Fruit fly (Drosophila melanogaster) whole organism, embryonic: ENCODE data around the gene CG32313.

Experiments used
- ATbp ChIP-seq: fragments of 200-800 bp; sonication (Bioruptor generic); optimal IDR thresholded peaks from 2 replicates; lab custom pipeline; 2017; ENCODE audit warnings: missing biosample characterization, mild to moderate bottlenecking, missing genetic modification characterization, missing genetic modification reagents
- BtbVII ChIP-seq: fragments of 200-800 bp; sonication (Bioruptor generic); optimal IDR thresholded peaks from 3 replicates; lab custom pipeline; 2017; ENCODE audit warnings: missing biosample characterization, mild to moderate bottlenecking, missing genetic modification characterization
- CG13775 ChIP-seq: fragments of 200-800 bp; sonication (Bioruptor generic); optimal IDR thresholded peaks from 3 replicates; lab custom pipeline; 2017; ENCODE audit warnings: missing biosample characterization, mild to moderate bottlenecking, missing genetic modification characterization
- CG1647 ChIP-seq: fragments of 200-800 bp; sonication (Bioruptor generic); optimal IDR thresholded peaks from 3 replicates; lab custom pipeline; 2016; ENCODE audit warnings: missing biosample characterization, missing genetic modification characterization
- CG17186 ChIP-seq: fragments of 200-800 bp; sonication (Bioruptor generic); optimal IDR thresholded peaks from 3 replicates; lab custom pipeline; 2017; ENCODE audit warnings: missing biosample characterization, missing genetic modification reagents, missing genetic modification characterization
- CG17361 ChIP-seq: fragments of 200-800 bp; sonication (Bioruptor generic); IDR thresholded peaks from 3 replicates; pipeline ENCODE4 v1.3.6; 2022; ENCODE audit warnings: missing biosample characterization, missing genetic modification characterization
- CG18599 ChIP-seq: fragments of 200-800 bp; sonication (Bioruptor generic); optimal IDR thresholded peaks from 3 replicates; lab custom pipeline; 2017; ENCODE audit warnings: missing biosample characterization, missing genetic modification characterization, mild to moderate bottlenecking, moderate library complexity, missing genetic modification reagents
- CG18764 ChIP-seq: fragments of 200-800 bp; sonication (Bioruptor generic); optimal IDR thresholded peaks from 3 replicates; lab custom pipeline; 2016; ENCODE audit warnings: missing biosample characterization, missing genetic modification characterization
- CG2712 ChIP-seq: fragments of 200-800 bp; optimal IDR thresholded peaks from 3 replicates; lab custom pipeline; 2019; ENCODE audit warnings: missing biosample characterization, mild to moderate bottlenecking, missing genetic modification characterization, moderate library complexity
- CG31365 ChIP-seq: fragments of 200-800 bp; sonication (Bioruptor generic); optimal IDR thresholded peaks from 2 replicates; lab custom pipeline; 2018; ENCODE audit warnings: missing biosample characterization, mild to moderate bottlenecking, missing genetic modification characterization
- CG31388 ChIP-seq: fragments of 200-800 bp; sonication (Bioruptor generic); optimal IDR thresholded peaks from 2 replicates; lab custom pipeline; 2016; ENCODE audit warnings: missing biosample characterization, missing genetic modification characterization
- CG3995 ChIP-seq: fragments of 200-800 bp; sonication (Bioruptor generic); optimal IDR thresholded peaks from 3 replicates; lab custom pipeline; 2016; ENCODE audit warnings: missing biosample characterization, missing genetic modification characterization
- CG4360 ChIP-seq: fragments of 200-800 bp; sonication (Bioruptor generic); IDR thresholded peaks from 2 replicates; pipeline ENCODE4 v1.3.6; 2022; ENCODE audit warnings: missing biosample characterization, missing genetic modification characterization
- CG7745 ChIP-seq: fragments of 200-800 bp; sonication (Bioruptor generic); optimal IDR thresholded peaks from 2 replicates; lab custom pipeline; 2018; ENCODE audit warnings: missing biosample characterization, mild to moderate bottlenecking, missing genetic modification characterization, moderate library complexity
- CG7839 ChIP-seq: fragments of 200-800 bp; sonication (Bioruptor generic); optimal IDR thresholded peaks from 3 replicates; lab custom pipeline; 2018; ENCODE audit warnings: missing biosample characterization, mild to moderate bottlenecking, missing genetic modification characterization, moderate library complexity
- CG8359 ChIP-seq: fragments of 200-800 bp; sonication (Bioruptor generic); optimal IDR thresholded peaks from 2 replicates; lab custom pipeline; 2017; ENCODE audit warnings: missing biosample characterization, mild to moderate bottlenecking, missing genetic modification characterization, borderline replicate concordance
- CHES-1-like ChIP-seq: fragments of 200-800 bp; sonication (Bioruptor generic); optimal IDR thresholded peaks from 2 replicates; lab custom pipeline; 2016; ENCODE audit warnings: missing biosample characterization, missing genetic modification characterization
- CkIIα-i1 ChIP-seq: fragments of 200-800 bp; sonication (Bioruptor generic); IDR thresholded peaks from 2 replicates; pipeline ENCODE4 v1.3.6; 2022; ENCODE audit warnings: missing biosample characterization, missing genetic modification characterization
- D ChIP-seq, 2 experiments: fragments of 200-800 bp in 1 of 2; fragments of >200 bp in 1 of 2; sonication (Bioruptor generic) in 1 of 2; optimal IDR thresholded peaks; 2 replicates in 1 of 2; 3 replicates in 1 of 2; lab custom pipeline; 2017; ENCODE audit warnings: mild to moderate bottlenecking in 1 of 2, missing biosample characterization in 1 of 2, missing genetic modification characterization in 1 of 2, missing genetic modification reagents in 1 of 2
- Dfd ChIP-seq, 2 experiments: fragments of >200 bp; optimal IDR thresholded peaks; 2 replicates each; lab custom pipeline; 2017; ENCODE audit warnings: missing biosample characterization in 2 of 2, missing genetic modification characterization in 2 of 2
- Dip3 ChIP-seq: fragments of 200-800 bp; sonication (Bioruptor generic); optimal IDR thresholded peaks from 3 replicates; lab custom pipeline; 2016; ENCODE audit warnings: missing biosample characterization, missing genetic modification characterization
- H15 ChIP-seq: fragments of 200-800 bp; sonication (Bioruptor generic); IDR thresholded peaks from 3 replicates; pipeline ENCODE4 v1.3.6; 2022; ENCODE audit warnings: missing biosample characterization, missing genetic modification characterization
- HHEX ChIP-seq: fragments of 200-800 bp; sonication (Bioruptor generic); optimal IDR thresholded peaks from 3 replicates; lab custom pipeline; 2017; ENCODE audit warnings: missing biosample characterization, mild to moderate bottlenecking, missing genetic modification characterization, missing genetic modification reagents
- Hr78 ChIP-seq, 2 experiments: fragments of 200-800 bp in 1 of 2; fragments of >200 bp in 1 of 2; sonication (Bioruptor generic) in 1 of 2; optimal IDR thresholded peaks; 2 replicates each; lab custom pipeline; 2017 to 2019; ENCODE audit warnings: missing biosample characterization in 2 of 2, missing genetic modification characterization in 2 of 2, mild to moderate bottlenecking in 1 of 2, moderate library complexity in 1 of 2
- Neu2 ChIP-seq: fragments of 200-800 bp; sonication (Bioruptor generic); optimal IDR thresholded peaks from 3 replicates; lab custom pipeline; 2016; ENCODE audit warnings: missing biosample characterization, missing genetic modification characterization, borderline replicate concordance
- Nf-YA ChIP-seq: fragments of 200-800 bp; sonication (Bioruptor generic); IDR thresholded peaks from 2 replicates; pipeline ENCODE4 v1.3.6; 2022; ENCODE audit warnings: missing biosample characterization, missing genetic modification characterization
- Opbp ChIP-seq: fragments of 200-800 bp; sonication (Bioruptor generic); IDR thresholded peaks from 3 replicates; pipeline ENCODE4 v1.3.6; 2022; ENCODE audit warnings: missing biosample characterization, missing genetic modification characterization; ENCODE audit not compliant: partially characterized antibody
- Ravus ChIP-seq: fragments of 200-800 bp; sonication (Bioruptor generic); IDR thresholded peaks from 2 replicates; pipeline ENCODE4 v1.3.6; 2022; ENCODE audit warnings: missing biosample characterization, missing genetic modification characterization
- Spps ChIP-seq: fragments of 200-800 bp; sonication (Bioruptor generic); optimal IDR thresholded peaks from 2 replicates; lab custom pipeline; 2018; ENCODE audit warnings: missing biosample characterization, mild to moderate bottlenecking, missing genetic modification characterization
- Tbp ChIP-seq: fragments of >200 bp; optimal IDR thresholded peaks from 2 replicates; lab custom pipeline; 2018; ENCODE audit warnings: missing biosample characterization, missing genetic modification characterization
- Usf ChIP-seq: fragments of 200-800 bp; sonication (Bioruptor generic); optimal IDR thresholded peaks from 2 replicates; lab custom pipeline; 2017; ENCODE audit warnings: missing genotype, missing biosample characterization, missing genetic modification characterization
- abd-A ChIP-seq: fragments of 200-800 bp; sonication (Bioruptor generic); optimal IDR thresholded peaks from 3 replicates; lab custom pipeline; 2019; ENCODE audit warnings: missing biosample characterization, mild to moderate bottlenecking, missing genetic modification characterization, moderate library complexity
- bowl ChIP-seq: fragments of 200-800 bp; sonication (Bioruptor generic); IDR thresholded peaks from 2 replicates; pipeline ENCODE4 v1.3.6; 2022; ENCODE audit warnings: missing biosample characterization, missing genetic modification characterization
- bsh ChIP-seq, 2 experiments: fragments of 200-800 bp; sonication (Bioruptor generic); optimal IDR thresholded peaks; 2 replicates each; lab custom pipeline; 2017 to 2018; ENCODE audit warnings: mild to moderate bottlenecking in 2 of 2, missing biosample characterization in 2 of 2, missing genetic modification characterization in 2 of 2, moderate library complexity in 1 of 2
- dan ChIP-seq: fragments of 200-800 bp; sonication (Bioruptor generic); IDR thresholded peaks from 2 replicates; pipeline ENCODE4 v1.3.6; 2022; ENCODE audit warnings: missing biosample characterization, missing genetic modification characterization
- exex ChIP-seq: fragments of 200-800 bp; sonication (Bioruptor generic); optimal IDR thresholded peaks from 4 replicates; lab custom pipeline; 2018; ENCODE audit warnings: missing biosample characterization, mild to moderate bottlenecking, missing genetic modification characterization, moderate library complexity
- fd3F ChIP-seq: fragments of 200-800 bp; sonication (Bioruptor generic); optimal IDR thresholded peaks from 2 replicates; lab custom pipeline; 2018; ENCODE audit warnings: missing biosample characterization, mild to moderate bottlenecking, missing genetic modification characterization, moderate library complexity
- gce ChIP-seq: fragments of 200-800 bp; sonication (Bioruptor generic); IDR thresholded peaks from 3 replicates; pipeline ENCODE4 v1.3.6; 2022; ENCODE audit warnings: missing biosample characterization, missing genetic modification characterization
- hkb ChIP-seq, 2 experiments: fragments of 200-800 bp in 1 of 2; fragments of >200 bp in 1 of 2; sonication (Bioruptor generic) in 1 of 2; IDR thresholded peaks in 1 of 2; optimal IDR thresholded peaks in 1 of 2; 2 replicates each; pipeline versions ENCODE4 v1.3.6 to Lab custom; 2017 to 2022; ENCODE audit warnings: missing biosample characterization in 1 of 2, missing genetic modification characterization in 1 of 2
- nau ChIP-seq: fragments of 200-800 bp; sonication (Bioruptor generic); optimal IDR thresholded peaks from 3 replicates; lab custom pipeline; 2017; ENCODE audit warnings: missing biosample characterization, mild to moderate bottlenecking, missing genetic modification characterization, missing genetic modification reagents
- ranshi ChIP-seq: fragments of 200-800 bp; sonication (Bioruptor generic); IDR thresholded peaks from 2 replicates; pipeline ENCODE4 v1.3.6; 2022; ENCODE audit warnings: missing biosample characterization, missing genetic modification characterization
- ro ChIP-seq: fragments of 200-800 bp; sonication (Bioruptor generic); IDR thresholded peaks from 2 replicates; pipeline ENCODE4 v1.3.6; 2022; ENCODE audit warnings: missing biosample characterization, missing genetic modification characterization
- sens-2 ChIP-seq: fragments of 200-800 bp; sonication (Bioruptor generic); IDR thresholded peaks from 2 replicates; pipeline ENCODE4 v1.3.6; 2022; ENCODE audit warnings: missing biosample characterization, missing genetic modification characterization
- tgo ChIP-seq: fragments of 200-800 bp; sonication (Bioruptor generic); IDR thresholded peaks from 3 replicates; pipeline ENCODE4 v1.3.6; 2022; ENCODE audit warnings: missing biosample characterization, missing genetic modification characterization
- tna ChIP-seq: fragments of 200-800 bp; sonication (Bioruptor generic); IDR thresholded peaks from 2 replicates; pipeline ENCODE4 v1.3.6; 2022; ENCODE audit warnings: missing biosample characterization, missing genetic modification characterization; ENCODE audit not compliant: partially characterized antibody
- twi ChIP-seq: fragments of 200-800 bp; optimal IDR thresholded peaks from 2 replicates; lab custom pipeline; 2019; ENCODE audit warnings: missing biosample characterization, mild to moderate bottlenecking, missing genetic modification characterization, moderate library complexity
- vnd ChIP-seq: fragments of 200-800 bp; sonication (Bioruptor generic); IDR thresholded peaks from 3 replicates; pipeline ENCODE4 v1.3.6; 2022; ENCODE audit warnings: missing biosample characterization, missing genetic modification characterization; ENCODE audit not compliant: partially characterized antibody

CG32313 gene

dm6 chr3L:1587140-1587849 is 41.8 kb upstream of the CG32313 start (continued):
- TF ChIP-seq Neu2 (GFP tag; lab: Kevin White, UChicago) = no peak
- TF ChIP-seq ranshi (GFP tag; lab: Robert Waterston, UW) = peak; percentile 89
- TF ChIP-seq Dip3 = peak; percentile 76
- TF ChIP-seq Hr78 (GFP tag; optimal IDR thresholded peaks at IDR 0.05; lab: Kevin White, UChicago) = peak in 1 of 2 experiments; percentile 7
- TF ChIP-seq CG7745 (tag; lab: Kevin White, UChicago) = no peak
- TF ChIP-seq Usf (GFP tag; lab: Kevin White, UChicago) = peak; percentile 44
- peak; percentile 62 for TF ChIP-seq BtbVII (GFP tag; lab: Kevin White, UChicago)
- TF ChIP-seq CkIIα-i1 (GFP tag; lab: Robert Waterston, UW) = peak; percentile 81
- TF ChIP-seq Dfd (GFP tag; optimal IDR thresholded peaks at IDR 0.05; lab: Kevin White, UChicago) = no peak
- peak; percentile 61 for TF ChIP-seq ATbp (GFP tag; lab: Kevin White, UChicago)
- TF ChIP-seq sens-2 (GFP tag; lab: Robert Waterston, UW) = peak; percentile 50; the same call in 1 of the 2 replicates
- TF ChIP-seq bsh (GFP tag; optimal IDR thresholded peaks at IDR 0.05; lab: Kevin White, UChicago) = peak; percentile 43 to 65
- peak; percentile 59; the same call in 1 of the 2 replicates for TF ChIP-seq CG4360
- TF ChIP-seq nau (GFP tag; lab: Kevin White, UChicago) = peak; percentile 58
- peak; percentile 84 for TF ChIP-seq CG18599
- TF ChIP-seq dan = peak; percentile 64
- peak; percentile 73 for TF ChIP-seq Nf-YA (GFP tag; lab: Robert Waterston, UW)
- TF ChIP-seq CG17186 (GFP tag; lab: Kevin White, UChicago) = peak; percentile 12
- TF ChIP-seq CG8359 (GFP tag; lab: Kevin White, UChicago) = peak; percentile 46
- TF ChIP-seq tgo (GFP tag; lab: Robert Waterston, UW) = peak; percentile 92
- TF ChIP-seq gce (GFP tag; lab: Robert Waterston, UW) = peak; percentile 80
- TF ChIP-seq hkb (optimal IDR thresholded peaks at IDR 0.05; lab: Kevin White, UChicago) = no peak
- TF ChIP-seq hkb (GFP tag; IDR thresholded peaks at IDR 0.05; lab: Robert Waterston, UW) = peak; percentile 91
- peak; percentile 15 for TF ChIP-seq D (optimal IDR thresholded peaks at IDR 0.05; lab: Kevin White, UChicago)
- TF ChIP-seq D (GFP tag; optimal IDR thresholded peaks at IDR 0.05; lab: Kevin White, UChicago) = peak; percentile 64
- TF ChIP-seq H15 (GFP tag; lab: Robert Waterston, UW) = peak; percentile 85
- TF ChIP-seq Opbp (GFP tag; lab: Robert Waterston, UW) = no peak
- peak; percentile 79 for TF ChIP-seq bowl (GFP tag; lab: Robert Waterston, UW)
- TF ChIP-seq CG2712 = peak; percentile 67
- TF ChIP-seq CG7839 (tag; lab: Kevin White, UChicago) = peak; percentile 93
- TF ChIP-seq CHES-1-like = peak; percentile 74
- peak; percentile 58 for TF ChIP-seq twi (tag; lab: Kevin White, UChicago)
- peak; percentile 73 for TF ChIP-seq CG1647 (GFP tag; lab: Kevin White, UChicago)
- TF ChIP-seq CG13775 (GFP tag; lab: Kevin White, UChicago) = peak; percentile 43
- no peak for TF ChIP-seq vnd (GFP tag; lab: Robert Waterston, UW)
- peak; percentile 86 for TF ChIP-seq HHEX
- TF ChIP-seq CG17361 (GFP tag; lab: Robert Waterston, UW) = peak; percentile 49; the same call in 1 of the 3 replicates
- TF ChIP-seq tna (GFP tag; lab: Robert Waterston, UW) = no peak
- TF ChIP-seq fd3F = peak; percentile 82
- peak; percentile 78 for TF ChIP-seq Ravus (GFP tag; lab: Robert Waterston, UW)
- TF ChIP-seq Tbp (GFP tag; lab: Kevin White, UChicago) = no peak
- TF ChIP-seq Spps (tag; lab: Kevin White, UChicago) = peak; percentile 18
- peak; percentile 43 for TF ChIP-seq CG31388 (GFP tag; lab: Kevin White, UChicago)
- peak; percentile 55; the same call in 1 of the 2 replicates for TF ChIP-seq ro (GFP tag; lab: Robert Waterston, UW)
- TF ChIP-seq CG18764 (GFP tag; lab: Kevin White, UChicago) = peak; percentile 77
- no peak for TF ChIP-seq abd-A
- peak; percentile 33 for TF ChIP-seq CG3995 (GFP tag; lab: Kevin White, UChicago)
- peak; percentile 58 for TF ChIP-seq CG31365 (tag; lab: Kevin White, UChicago)
- TF ChIP-seq exex = peak; percentile 11
